Fruit fly (Drosophila melanogaster) whole organism, embryonic: ENCODE measurements around the gene aqz.

Source experiments
- Adf1 ChIP-seq: fragments of 200-800 bp; sonication (Bioruptor generic); IDR thresholded peaks from 2 replicates; pipeline ENCODE4 v1.3.6; 2022; ENCODE audit warnings: missing biosample characterization, missing genetic modification characterization
- Bdp1 ChIP-seq: fragments of 200-800 bp; sonication (Bioruptor generic); optimal IDR thresholded peaks from 3 replicates; lab custom pipeline; 2016; ENCODE audit warnings: missing biosample characterization, missing genetic modification characterization
- Bgb ChIP-seq: fragments of 200-800 bp; sonication (Bioruptor generic); IDR thresholded peaks from 2 replicates; pipeline ENCODE4 v1.3.6; 2022; ENCODE audit warnings: missing biosample characterization, missing genetic modification characterization; ENCODE audit not compliant: partially characterized antibody
- Bteb2 ChIP-seq: fragments of 200-800 bp; sonication (Bioruptor generic); optimal IDR thresholded peaks from 2 replicates; lab custom pipeline; 2016; ENCODE audit warnings: missing biosample characterization, missing genetic modification characterization
- CG10431 ChIP-seq: fragments of 200-800 bp; sonication (Bioruptor generic); optimal IDR thresholded peaks from 3 replicates; lab custom pipeline; 2018; ENCODE audit warnings: missing biosample characterization, mild to moderate bottlenecking, missing genetic modification characterization
- CG10654 ChIP-seq: fragments of 200-800 bp; sonication (Bioruptor generic); optimal IDR thresholded peaks from 2 replicates; lab custom pipeline; 2016; ENCODE audit warnings: missing biosample characterization, missing genetic modification characterization
- CG10979 ChIP-seq: fragments of 200-800 bp; sonication (Bioruptor generic); optimal IDR thresholded peaks from 2 replicates; lab custom pipeline; 2018; ENCODE audit warnings: missing biosample characterization, mild to moderate bottlenecking, missing genetic modification characterization, moderate library complexity
- CG12104 ChIP-seq: fragments of 200-800 bp; sonication (Bioruptor generic); optimal IDR thresholded peaks from 3 replicates; lab custom pipeline; 2016; ENCODE audit warnings: missing biosample characterization, missing genetic modification characterization
- CG12659 ChIP-seq: fragments of 200-800 bp; sonication (Bioruptor generic); optimal IDR thresholded peaks from 3 replicates; lab custom pipeline; 2017; ENCODE audit warnings: mild to moderate bottlenecking, missing biosample characterization, missing genetic modification reagents, missing genetic modification characterization
- CG13123 ChIP-seq: fragments of 200-800 bp; sonication (Bioruptor generic); optimal IDR thresholded peaks from 2 replicates; lab custom pipeline; 2016; ENCODE audit warnings: missing biosample characterization, missing genetic modification characterization
- CG18764 ChIP-seq: fragments of 200-800 bp; sonication (Bioruptor generic); optimal IDR thresholded peaks from 3 replicates; lab custom pipeline; 2016; ENCODE audit warnings: missing biosample characterization, missing genetic modification characterization
- CG2875 ChIP-seq: fragments of 200-800 bp; sonication (Bioruptor generic); optimal IDR thresholded peaks from 2 replicates; lab custom pipeline; 2017; ENCODE audit warnings: missing biosample characterization, mild to moderate bottlenecking, missing genetic modification characterization, missing genetic modification reagents
- CG42726 ChIP-seq: fragments of 200-800 bp; sonication (Bioruptor generic); IDR thresholded peaks from 2 replicates; pipeline ENCODE4 v1.3.6; 2022; ENCODE audit warnings: missing biosample characterization, missing genetic modification characterization; ENCODE audit not compliant: partially characterized antibody
- CG4424 ChIP-seq: fragments of 200-800 bp; sonication (Bioruptor generic); optimal IDR thresholded peaks from 3 replicates; lab custom pipeline; 2016; ENCODE audit warnings: missing biosample characterization, missing genetic modification characterization
- CG4707 ChIP-seq: fragments of 200-800 bp; sonication (Bioruptor generic); optimal IDR thresholded peaks from 2 replicates; lab custom pipeline; 2018; ENCODE audit warnings: missing biosample characterization, mild to moderate bottlenecking, missing genetic modification characterization, moderate library complexity
- CG4854 ChIP-seq: fragments of 200-800 bp; sonication (Bioruptor generic); optimal IDR thresholded peaks from 2 replicates; lab custom pipeline; 2016; ENCODE audit warnings: missing biosample characterization, missing genetic modification characterization, inconsistent platforms
- CG5180 ChIP-seq: fragments of 200-800 bp; sonication (Bioruptor generic); optimal IDR thresholded peaks from 3 replicates; lab custom pipeline; 2017; ENCODE audit warnings: missing biosample characterization, missing genetic modification characterization, mild to moderate bottlenecking, moderate library complexity, missing genetic modification reagents
- CG6854 ChIP-seq: fragments of 200-800 bp; sonication (Bioruptor generic); optimal IDR thresholded peaks from 3 replicates; lab custom pipeline; 2017; ENCODE audit warnings: missing biosample characterization, mild to moderate bottlenecking, missing genetic modification characterization
- CG8765 ChIP-seq: fragments of 200-800 bp; sonication (Bioruptor generic); IDR thresholded peaks from 2 replicates; pipeline ENCODE4 v1.3.6; 2022; ENCODE audit warnings: missing biosample characterization, missing genetic modification characterization
- Chrac-16 ChIP-seq: fragments of 200-800 bp; sonication (Bioruptor generic); optimal IDR thresholded peaks from 3 replicates; lab custom pipeline; 2016; ENCODE audit warnings: missing biosample characterization, missing genetic modification characterization
- D ChIP-seq, 2 experiments: fragments of 200-800 bp in 1 of 2; fragments of >200 bp in 1 of 2; sonication (Bioruptor generic) in 1 of 2; optimal IDR thresholded peaks; 2 replicates in 1 of 2; 3 replicates in 1 of 2; lab custom pipeline; 2017; ENCODE audit warnings: mild to moderate bottlenecking in 1 of 2, missing biosample characterization in 1 of 2, missing genetic modification characterization in 1 of 2, missing genetic modification reagents in 1 of 2
- Deaf1 ChIP-seq: fragments of 200-800 bp; optimal IDR thresholded peaks from 3 replicates; lab custom pipeline; 2019; ENCODE audit warnings: missing biosample characterization, mild to moderate bottlenecking, missing genetic modification characterization, moderate library complexity
- Dref ChIP-seq: fragments of 200-800 bp; sonication (Bioruptor generic); IDR thresholded peaks from 2 replicates; pipeline ENCODE4 v1.3.6; 2022; ENCODE audit warnings: missing biosample characterization, missing genetic modification characterization
- Hand ChIP-seq: fragments of 200-800 bp; sonication (Bioruptor generic); optimal IDR thresholded peaks from 2 replicates; lab custom pipeline; 2017; ENCODE audit warnings: mild to moderate bottlenecking, missing biosample characterization, missing genetic modification reagents, missing genetic modification characterization
- Myb ChIP-seq: fragments of 200-800 bp; sonication (Bioruptor generic); optimal IDR thresholded peaks from 2 replicates; lab custom pipeline; 2016; ENCODE audit warnings: missing biosample characterization, missing genetic modification characterization
- Neu2 ChIP-seq: fragments of 200-800 bp; sonication (Bioruptor generic); optimal IDR thresholded peaks from 3 replicates; lab custom pipeline; 2016; ENCODE audit warnings: missing biosample characterization, missing genetic modification characterization, borderline replicate concordance
- Ravus ChIP-seq: fragments of 200-800 bp; sonication (Bioruptor generic); IDR thresholded peaks from 2 replicates; pipeline ENCODE4 v1.3.6; 2022; ENCODE audit warnings: missing biosample characterization, missing genetic modification characterization
- Scr ChIP-seq: fragments of 200-800 bp; sonication (Bioruptor generic); IDR thresholded peaks from 2 replicates; pipeline ENCODE4 v1.3.6; 2022; ENCODE audit warnings: missing biosample characterization, missing genetic modification characterization; ENCODE audit not compliant: partially characterized antibody
- Sin3A ChIP-seq: fragments of >200 bp; optimal IDR thresholded peaks from 2 replicates; lab custom pipeline; 2018
- Ssrp ChIP-seq: fragments of 200-800 bp; sonication (Bioruptor generic); optimal IDR thresholded peaks from 2 replicates; lab custom pipeline; 2018; ENCODE audit warnings: missing biosample characterization, mild to moderate bottlenecking, missing genetic modification characterization, moderate library complexity
- YL-1 ChIP-seq: fragments of 200-800 bp; sonication (Bioruptor generic); optimal IDR thresholded peaks from 3 replicates; lab custom pipeline; 2017; ENCODE audit warnings: missing biosample characterization, mild to moderate bottlenecking, missing genetic modification characterization
- ap ChIP-seq: fragments of 200-800 bp; sonication (Bioruptor generic); IDR thresholded peaks from 2 replicates; pipeline ENCODE4 v1.3.6; 2022; ENCODE audit warnings: missing biosample characterization, missing genetic modification characterization
- ato ChIP-seq: fragments of 200-800 bp; sonication (Bioruptor generic); IDR thresholded peaks from 2 replicates; pipeline ENCODE4 v1.3.6; 2022; ENCODE audit warnings: missing biosample characterization, missing genetic modification characterization; ENCODE audit not compliant: partially characterized antibody
- chinmo ChIP-seq: fragments of 200-800 bp; sonication (Bioruptor generic); IDR thresholded peaks from 4 replicates; pipeline ENCODE4 v1.3.6; 2022; ENCODE audit warnings: missing biosample characterization, missing genetic modification characterization; ENCODE audit not compliant: partially characterized antibody
- dati ChIP-seq: fragments of 200-800 bp; sonication (Bioruptor generic); IDR thresholded peaks from 2 replicates; pipeline ENCODE4 v1.3.6; 2022; ENCODE audit warnings: missing biosample characterization, missing genetic modification characterization
- dmrt11E ChIP-seq: fragments of 200-800 bp; sonication (Bioruptor generic); optimal IDR thresholded peaks from 3 replicates; lab custom pipeline; 2018; ENCODE audit warnings: missing biosample characterization, mild to moderate bottlenecking, missing genetic modification characterization, moderate library complexity
- esg ChIP-seq: fragments of 200-800 bp; sonication (Bioruptor generic); conservative IDR thresholded peaks from 2 replicates; pipeline ENCODE4 v1.3.6; 2022; ENCODE audit warnings: missing biosample characterization, missing genetic modification characterization
- eve ChIP-seq, 2 experiments: fragments of >200 bp; optimal IDR thresholded peaks; 2 replicates each; lab custom pipeline; 2017; ENCODE audit warnings: missing biosample characterization in 2 of 2, missing genetic modification characterization in 2 of 2
- fd102C ChIP-seq: fragments of 200-800 bp; sonication (Bioruptor generic); optimal IDR thresholded peaks from 2 replicates; lab custom pipeline; 2018; ENCODE audit warnings: missing biosample characterization, mild to moderate bottlenecking, missing genetic modification characterization, moderate library complexity
- her ChIP-seq: fragments of 200-800 bp; sonication (Bioruptor generic); optimal IDR thresholded peaks from 2 replicates; lab custom pipeline; 2016; ENCODE audit warnings: missing biosample characterization, missing genetic modification characterization
- kni ChIP-seq: fragments of 200-800 bp; sonication (Bioruptor generic); optimal IDR thresholded peaks from 3 replicates; lab custom pipeline; 2017; ENCODE audit warnings: mild to moderate bottlenecking, missing biosample characterization, missing genetic modification reagents, missing genetic modification characterization
- pzg ChIP-seq: fragments of 200-800 bp; sonication (Bioruptor generic); optimal IDR thresholded peaks from 3 replicates; lab custom pipeline; 2018; ENCODE audit warnings: missing biosample characterization, mild to moderate bottlenecking, missing genetic modification characterization, moderate library complexity
- row ChIP-seq: fragments of 200-800 bp; sonication (Bioruptor generic); IDR thresholded peaks from 3 replicates; pipeline ENCODE4 v1.3.6; 2022; ENCODE audit warnings: missing biosample characterization, missing genetic modification characterization
- run ChIP-seq: fragments of 200-800 bp; sonication (Bioruptor generic); optimal IDR thresholded peaks from 3 replicates; lab custom pipeline; 2018; ENCODE audit warnings: missing biosample characterization, mild to moderate bottlenecking, missing genetic modification characterization
- salm ChIP-seq: fragments of 200-800 bp; sonication (Bioruptor generic); optimal IDR thresholded peaks from 2 replicates; lab custom pipeline; 2018; ENCODE audit warnings: missing biosample characterization, mild to moderate bottlenecking, missing genetic modification characterization
- shn ChIP-seq: fragments of 200-800 bp; sonication (Bioruptor generic); optimal IDR thresholded peaks from 3 replicates; lab custom pipeline; 2016; ENCODE audit warnings: missing biosample characterization, missing genetic modification characterization
- tap ChIP-seq: fragments of 200-800 bp; optimal IDR thresholded peaks from 3 replicates; lab custom pipeline; 2019; ENCODE audit warnings: missing biosample characterization, mild to moderate bottlenecking, missing genetic modification characterization, moderate library complexity
- toy ChIP-seq: fragments of 200-800 bp; sonication (Bioruptor generic); IDR thresholded peaks from 2 replicates; pipeline ENCODE4 v1.3.6; 2022; ENCODE audit warnings: missing biosample characterization, missing genetic modification characterization
- wdn ChIP-seq: fragments of 200-800 bp; sonication (Bioruptor generic); IDR thresholded peaks from 2 replicates; pipeline ENCODE4 v1.3.6; 2022; ENCODE audit warnings: missing biosample characterization, missing genetic modification characterization
- zen2 ChIP-seq: fragments of 200-800 bp; sonication (Bioruptor generic); IDR thresholded peaks from 3 replicates; pipeline ENCODE4 v1.3.6; 2022; ENCODE audit warnings: missing biosample characterization, missing genetic modification characterization; ENCODE audit not compliant: partially characterized antibody

The aqz gene

DNA sequence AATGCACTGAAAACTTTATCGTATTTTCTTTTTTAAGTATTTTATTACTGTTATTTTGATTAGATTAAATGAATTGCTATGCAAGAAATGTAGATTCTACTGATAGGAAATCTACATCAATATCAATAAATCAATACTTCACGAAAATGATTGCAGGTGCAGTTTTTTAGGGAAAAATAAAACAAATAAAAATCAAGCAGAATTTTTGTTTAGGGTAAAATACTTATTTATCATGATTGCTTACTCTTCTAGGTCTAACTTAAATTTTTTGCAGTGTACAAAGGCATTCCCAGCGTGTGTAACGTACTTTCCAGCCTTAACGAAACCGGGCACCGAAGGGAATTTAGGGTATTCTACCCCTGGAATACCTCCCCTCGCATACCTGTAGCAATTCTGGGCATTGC lies 12.0 kb downstream of the aqz start (continued):
- TF ChIP-seq CG12104 (GFP tag; lab: Kevin White, UChicago) = peak; percentile 47
- TF ChIP-seq CG13123 = peak; percentile 19
- no peak for TF ChIP-seq Dref (GFP tag; lab: Robert Waterston, UW)
- peak; percentile 32 for TF ChIP-seq CG12659
- TF ChIP-seq CG4707 = no peak
- peak; percentile 23 for TF ChIP-seq YL-1 (GFP tag; lab: Kevin White, UChicago)
- no peak for TF ChIP-seq pzg (GFP tag; lab: Kevin White, UChicago)
- peak; percentile 41 for TF ChIP-seq tap (tag; lab: Kevin White, UChicago)
- no peak for TF ChIP-seq Scr (GFP tag; lab: Robert Waterston, UW)
- TF ChIP-seq CG18764 = peak; percentile 68
- TF ChIP-seq run (tag; lab: Kevin White, UChicago) = no peak
- TF ChIP-seq salm = peak; percentile 59
- TF ChIP-seq Bdp1 (GFP tag; lab: Kevin White, UChicago) = peak; percentile 5
- TF ChIP-seq Myb (GFP tag; lab: Kevin White, UChicago) = peak; percentile 2
- peak; percentile 83 for TF ChIP-seq Chrac-16 (GFP tag; lab: Kevin White, UChicago)
- TF ChIP-seq CG10979 (tag; lab: Kevin White, UChicago) = peak; percentile 95
- peak; percentile 94 for TF ChIP-seq fd102C (GFP tag; lab: Kevin White, UChicago)
- no peak for TF ChIP-seq zen2
- peak; percentile 75 for TF ChIP-seq CG8765 (GFP tag; lab: Robert Waterston, UW)
- no peak for TF ChIP-seq kni
- no peak for TF ChIP-seq shn (GFP tag; lab: Kevin White, UChicago)
- TF ChIP-seq dati (GFP tag; lab: Robert Waterston, UW) = no peak
- peak; percentile 48; the same call in 1 of the 2 replicates for TF ChIP-seq esg (GFP tag; lab: Robert Waterston, UW)
- TF ChIP-seq D (optimal IDR thresholded peaks at IDR 0.05; lab: Kevin White, UChicago) = no peak
- TF ChIP-seq D (GFP tag; optimal IDR thresholded peaks at IDR 0.05; lab: Kevin White, UChicago) = peak; percentile 86
- TF ChIP-seq her (GFP tag; lab: Kevin White, UChicago) = no peak
- peak; percentile 11 for TF ChIP-seq Deaf1 (tag; lab: Kevin White, UChicago)
- TF ChIP-seq Adf1 (GFP tag; lab: Robert Waterston, UW) = no peak
- peak; percentile 33 for TF ChIP-seq Bteb2 (GFP tag; lab: Kevin White, UChicago)
- TF ChIP-seq CG2875 (GFP tag; lab: Kevin White, UChicago) = peak; percentile 64
- TF ChIP-seq Neu2 = peak; percentile 25
- TF ChIP-seq ap (GFP tag; lab: Robert Waterston, UW) = no peak
- no peak for TF ChIP-seq ato (GFP tag; lab: Robert Waterston, UW)
- TF ChIP-seq CG5180 (GFP tag; lab: Kevin White, UChicago) = no peak
- TF ChIP-seq CG4854 = peak; percentile 41
- TF ChIP-seq CG10654 (GFP tag; lab: Kevin White, UChicago) = peak; percentile 59
- TF ChIP-seq eve (GFP tag; optimal IDR thresholded peaks at IDR 0.05; lab: Kevin White, UChicago) = peak in 1 of 2 experiments; percentile 71
- TF ChIP-seq CG10431 (GFP tag; lab: Kevin White, UChicago) = peak; percentile 29
- no peak for TF ChIP-seq Bgb (GFP tag; lab: Robert Waterston, UW)
- TF ChIP-seq Sin3A (lab: Kevin White, UChicago) = no peak
- peak; percentile 79 for TF ChIP-seq row
- no peak for TF ChIP-seq wdn (GFP tag; lab: Robert Waterston, UW)
- TF ChIP-seq Ssrp (tag; lab: Kevin White, UChicago) = peak; percentile 78
- no peak for TF ChIP-seq toy (GFP tag; lab: Robert Waterston, UW)
- TF ChIP-seq CG6854 (GFP tag; lab: Kevin White, UChicago) = no peak
- no peak for TF ChIP-seq chinmo
- no peak for TF ChIP-seq Ravus (GFP tag; lab: Robert Waterston, UW)
- no peak for TF ChIP-seq Hand (GFP tag; lab: Kevin White, UChicago)
- peak; percentile 85 for TF ChIP-seq CG4424
- no peak for TF ChIP-seq CG42726 (GFP tag; lab: Robert Waterston, UW)
- TF ChIP-seq dmrt11E (tag; lab: Kevin White, UChicago) = peak; percentile 97
